Worm (Caenorhabditis elegans): Measurements from ENCODE around the gene sym-3.
A peak's percentile ranks its signal among the peaks of the same experiment; 100 is the strongest.

The sym-3 gene

ce11 chrX:5811997-5812562 is 38.5 kb downstream of the sym-3 start (continued):
- no peak for TF ChIP-seq nfyb-1 (GFP tag; IDR thresholded peaks at IDR 0.05)
- no peak for TF ChIP-seq lir-1 (GFP tag; conservative IDR thresholded peaks at IDR 0.05)
- TF ChIP-seq ztf-22 (GFP tag; optimal IDR thresholded peaks at IDR 0.05), result no peak
- TF ChIP-seq F57C9.4 (tag; optimal IDR thresholded peaks at IDR 0.05), result no peak
- no peak for TF ChIP-seq F39B2.1 (GFP tag; IDR thresholded peaks at IDR 0.05)
- no peak for TF ChIP-seq ceh-79 (tag; optimal IDR thresholded peaks at IDR 0.05)
- TF ChIP-seq nhr-80 (tag; optimal IDR thresholded peaks at IDR 0.05), result no peak
- no peak; the same call in 1 of the 2 replicates for TF ChIP-seq mcd-1 (GFP tag; IDR thresholded peaks at IDR 0.05)
- no peak for TF ChIP-seq ztf-18 (tag; optimal IDR thresholded peaks at IDR 0.05)
- no peak for TF ChIP-seq let-607 (tag; optimal IDR thresholded peaks at IDR 0.05)
- TF ChIP-seq F10E7.11 (tag; optimal IDR thresholded peaks at IDR 0.05), result no peak
- TF ChIP-seq lin-35 (GFP tag; optimal IDR thresholded peaks at IDR 0.05), result no peak
- TF ChIP-seq lag-1 (GFP tag; IDR thresholded peaks at IDR 0.05), result no peak
- no peak for TF ChIP-seq ekl-4 (GFP tag; IDR thresholded peaks at IDR 0.05)
- TF ChIP-seq sdz-38 (tag; optimal IDR thresholded peaks at IDR 0.05), result no peak
- no peak for TF ChIP-seq B0035.1 (tag; optimal IDR thresholded peaks at IDR 0.05)
- TF ChIP-seq lin-40 (tag; optimal IDR thresholded peaks at IDR 0.05), result peak; percentile 17
- TF ChIP-seq F37B4.10 (GFP tag; IDR thresholded peaks at IDR 0.05), result 0 out of 2 replicates have a peak, but pooled peaks have one; percentile 79
- no peak for TF ChIP-seq ztf-28 (GFP tag; IDR thresholded peaks at IDR 0.05)
- no peak for TF ChIP-seq tbp1 (GFP tag; optimal IDR thresholded peaks at IDR 0.05)
- no peak for TF ChIP-seq bed-1 (GFP tag; IDR thresholded peaks at IDR 0.05)
- TF ChIP-seq sptf-2 (GFP tag; optimal IDR thresholded peaks at IDR 0.05), result no peak
- TF ChIP-seq mxl-1 (tag; optimal IDR thresholded peaks at IDR 0.05), result no peak
- TF ChIP-seq lsy-27 (tag; optimal IDR thresholded peaks at IDR 0.05; ENCODE audit: borderline replicate concordance, insufficient read depth), result no peak
- TF ChIP-seq T26A5.8 (tag; optimal IDR thresholded peaks at IDR 0.05), result no peak
- TF ChIP-seq attf-3 (GFP tag; conservative IDR thresholded peaks at IDR 0.05), result no peak
- TF ChIP-seq efl-1 (GFP tag; optimal IDR thresholded peaks at IDR 0.05), result no peak
- TF ChIP-seq rpc-1 (optimal IDR thresholded peaks at IDR 0.05), result no peak
- no peak for TF ChIP-seq rpc-1 (tag; optimal IDR thresholded peaks at IDR 0.05)
- no peak for TF ChIP-seq cebp-2 (GFP tag; IDR thresholded peaks at IDR 0.05)
- peak; percentile 39; the same call in 1 of the 2 replicates for TF ChIP-seq hmg-1.2 (GFP tag; IDR thresholded peaks at IDR 0.05)
- no peak for TF ChIP-seq F57A8.1 (GFP tag; optimal IDR thresholded peaks at IDR 0.05)
- no peak for TF ChIP-seq snpc-3.4 (tag; optimal IDR thresholded peaks at IDR 0.05)
- TF ChIP-seq D2030.7 (GFP tag; IDR thresholded peaks at IDR 0.05), result no peak
- TF ChIP-seq K12H6.12 (tag; optimal IDR thresholded peaks at IDR 0.05), result peak; percentile 67
- TF ChIP-seq somi-1 (GFP tag; optimal IDR thresholded peaks at IDR 0.05), result peak; percentile 31
- no peak for TF ChIP-seq madf-6 (GFP tag; IDR thresholded peaks at IDR 0.05)
- no peak for TF ChIP-seq madf-3 (GFP tag; IDR thresholded peaks at IDR 0.05)
- no peak for TF ChIP-seq nhr-90 (tag; optimal IDR thresholded peaks at IDR 0.05)
- no peak for TF ChIP-seq ccch-3 (GFP tag; optimal IDR thresholded peaks at IDR 0.05)
- TF ChIP-seq tlf-1 (GFP tag; optimal IDR thresholded peaks at IDR 0.05), result no peak
- no peak for TF ChIP-seq akir-1 (GFP tag; optimal IDR thresholded peaks at IDR 0.05)
- TF ChIP-seq ztf-26 (tag; optimal IDR thresholded peaks at IDR 0.05), result no peak
- no peak for TF ChIP-seq xnd-1 (tag; optimal IDR thresholded peaks at IDR 0.05)
- no peak for TF ChIP-seq ceh-91 (GFP tag; IDR thresholded peaks at IDR 0.05)
- peak; percentile 8 for TF ChIP-seq attf-5 (GFP tag; optimal IDR thresholded peaks at IDR 0.05)
- TF ChIP-seq Y95B8A.8 (GFP tag; IDR thresholded peaks at IDR 0.05), result no peak
- TF ChIP-seq mes-4 (tag; optimal IDR thresholded peaks at IDR 0.05), result no peak
- TF ChIP-seq rec-8 (tag; optimal IDR thresholded peaks at IDR 0.05), result no peak
